Worm (Caenorhabditis elegans) whole organism, L4 larva: ENCODE data around the gene C34D10.5.

Source experiments
- D1046.2 ChIP-seq: fragments of 200-800 bp; sonication (Bioruptor generic); IDR thresholded peaks from 2 replicates; pipeline ENCODE4 v1.3.6; 2022; ENCODE audit warnings: missing genetic modification characterization, missing compliant biosample characterization
- F26F4.8 ChIP-seq: fragments of 200-800 bp; sonication (Bioruptor generic); conservative IDR thresholded peaks from 2 replicates; pipeline ENCODE4 v1.3.6; 2022; ENCODE audit warnings: missing genetic modification characterization, missing compliant biosample characterization
- F37D6.2 ChIP-seq: sonication (generic microtip); optimal IDR thresholded peaks from 2 replicates; lab custom pipeline; 2016; ENCODE audit warnings: mild to moderate bottlenecking, missing genetic modification characterization, missing compliant biosample characterization
- T26A8.4 ChIP-seq: fragments of 200-800 bp; sonication (Bioruptor generic); IDR thresholded peaks from 2 replicates; pipeline ENCODE4 v1.3.6; 2022; ENCODE audit warnings: missing genetic modification characterization, missing compliant biosample characterization
- Y105C5A.15 ChIP-seq: fragments of 200-800 bp; sonication (Bioruptor generic); IDR thresholded peaks from 2 replicates; pipeline ENCODE4 v1.3.6; 2022; ENCODE audit warnings: missing genetic modification characterization, missing compliant biosample characterization
- aha-1 ChIP-seq: fragments of 150-350 bp; peaks from one replicate; lab custom pipeline; 2014; ENCODE audit warnings: missing biosample characterization, missing genetic modification characterization
- ama-1 ChIP-seq: fragments of 150-350 bp; optimal IDR thresholded peaks from 2 replicates; lab custom pipeline; 2014; ENCODE audit warnings: inconsistent platforms, mixed read lengths
- arid-1 ChIP-seq: fragments of 200-800 bp; sonication (Bioruptor generic); conservative IDR thresholded peaks from 2 replicates; pipeline ENCODE4 v1.3.6; 2022; ENCODE audit warnings: missing genetic modification reagents, missing genetic modification characterization, missing compliant biosample characterization
- attf-4 ChIP-seq: sonication (generic microtip); optimal IDR thresholded peaks from 3 replicates; lab custom pipeline; 2017; ENCODE audit warnings: missing biosample characterization, missing genetic modification characterization
- ceh-20 ChIP-seq: fragments of 200-800 bp; sonication (Bioruptor generic); IDR thresholded peaks from 2 replicates; pipeline ENCODE4 v1.3.6; 2022; ENCODE audit warnings: missing genetic modification reagents, missing genetic modification characterization, missing compliant biosample characterization
- ceh-28 ChIP-seq: fragments of 150-350 bp; optimal IDR thresholded peaks from 2 replicates; lab custom pipeline; 2014; ENCODE audit warnings: missing biosample characterization, missing genetic modification reagents, missing genetic modification characterization
- ceh-62 ChIP-seq: sonication (generic microtip); optimal IDR thresholded peaks from 2 replicates; lab custom pipeline; 2017; ENCODE audit warnings: missing biosample characterization, missing genetic modification characterization
- ceh-82 ChIP-seq: sonication (generic microtip); optimal IDR thresholded peaks from 2 replicates; lab custom pipeline; 2017; ENCODE audit warnings: missing biosample characterization, missing genetic modification characterization
- ces-1 ChIP-seq: fragments of 150-350 bp; sonication (generic microtip); optimal IDR thresholded peaks from 4 replicates; lab custom pipeline; 2014; ENCODE audit warnings: missing biosample characterization, missing genetic modification reagents, missing genetic modification characterization
- daf-16 ChIP-seq, 3 experiments: sonication (generic microtip); optimal IDR thresholded peaks; 2 replicates each; lab custom pipeline; 2016 to 2017; ENCODE audit warnings: missing genetic modification characterization in 3 of 3, missing genetic modification reagents in 3 of 3, mild to moderate bottlenecking in 2 of 3, missing compliant biosample characterization in 2 of 3, missing biosample characterization in 1 of 3, moderate library complexity in 1 of 3
- dmd-6 ChIP-seq: fragments of 200-800 bp; sonication (Bioruptor generic); IDR thresholded peaks from 2 replicates; pipeline ENCODE4 v1.3.6; 2022; ENCODE audit warnings: missing genetic modification reagents, missing genetic modification characterization, missing compliant biosample characterization
- dmd-9 ChIP-seq: fragments of 200-800 bp; sonication (Bioruptor generic); IDR thresholded peaks from 2 replicates; pipeline ENCODE4 v1.3.6; 2022; ENCODE audit warnings: missing genetic modification reagents, missing genetic modification characterization, missing compliant biosample characterization
- dve-1 ChIP-seq: sonication (generic microtip); optimal IDR thresholded peaks from 2 replicates; lab custom pipeline; 2017; ENCODE audit warnings: antibody characterized with exemption, mild to moderate bottlenecking, missing genetic modification characterization, missing compliant biosample characterization; ENCODE audit not compliant: insufficient read depth
- egl-43 ChIP-seq: fragments of 200-800 bp; sonication (Bioruptor generic); IDR thresholded peaks from 2 replicates; pipeline ENCODE4 v1.3.6; 2022; ENCODE audit warnings: missing genetic modification reagents, missing genetic modification characterization, missing compliant biosample characterization
- gei-8 ChIP-seq: fragments of 200-800 bp; sonication (Bioruptor generic); optimal IDR thresholded peaks from 2 replicates; lab custom pipeline; 2018; ENCODE audit warnings: mild to moderate bottlenecking, missing genetic modification characterization, missing compliant biosample characterization
- hif-1 ChIP-seq, 2 experiments: sonication (generic microtip); optimal IDR thresholded peaks; 2 replicates each; lab custom pipeline; 2016 to 2017; ENCODE audit warnings: missing compliant biosample characterization in 2 of 2, missing genetic modification characterization in 2 of 2, missing genetic modification reagents in 2 of 2, missing genotype in 2 of 2, mild to moderate bottlenecking in 1 of 2
- hlh-11 ChIP-seq: fragments of 200-800 bp; sonication (Bioruptor generic); optimal IDR thresholded peaks from 2 replicates; lab custom pipeline; 2018; ENCODE audit warnings: mild to moderate bottlenecking, missing genetic modification characterization, missing compliant biosample characterization
- hlh-30 ChIP-seq: sonication (generic microtip); optimal IDR thresholded peaks from 2 replicates; lab custom pipeline; 2017; ENCODE audit warnings: antibody characterized with exemption, mild to moderate bottlenecking, missing genetic modification characterization, missing compliant biosample characterization; ENCODE audit not compliant: insufficient read depth
- jun-1 ChIP-seq: fragments of 150-350 bp; optimal IDR thresholded peaks from 2 replicates; lab custom pipeline; 2014; ENCODE audit warnings: missing biosample characterization, missing genetic modification reagents, missing genetic modification characterization
- lin-1 ChIP-seq: fragments of 200-800 bp; sonication (Bioruptor generic); IDR thresholded peaks from 2 replicates; pipeline ENCODE4 v1.3.6; 2022; ENCODE audit warnings: missing genetic modification reagents, missing genetic modification characterization, missing compliant biosample characterization
- lin-15B ChIP-seq: fragments of 150-350 bp; sonication (generic microtip); optimal IDR thresholded peaks from 3 replicates; lab custom pipeline; 2014; ENCODE audit warnings: missing biosample characterization, missing genetic modification characterization
- lin-39 ChIP-seq: fragments of 150-350 bp; optimal IDR thresholded peaks from 2 replicates; lab custom pipeline; 2014; ENCODE audit warnings: missing biosample characterization, missing genetic modification reagents, missing genetic modification characterization
- lsy-2 ChIP-seq, 2 experiments: fragments of 150-350 bp in 1 of 2; sonication (generic microtip) in 1 of 2; optimal IDR thresholded peaks; 2 replicates each; lab custom pipeline; 2014 to 2017; ENCODE audit warnings: missing biosample characterization in 2 of 2, missing genetic modification characterization in 2 of 2
- madf-5 ChIP-seq, 2 experiments: fragments of 200-800 bp; sonication (Bioruptor generic); IDR thresholded peaks; 2 replicates each; pipeline ENCODE4 v1.3.6; 2022; ENCODE audit warnings: missing compliant biosample characterization in 2 of 2, missing genetic modification characterization in 2 of 2
- mdl-1 ChIP-seq, 2 experiments: fragments of 150-350 bp in 1 of 2; sonication (generic microtip) in 1 of 2; optimal IDR thresholded peaks; 2 replicates each; lab custom pipeline; 2014 to 2017; ENCODE audit warnings: missing biosample characterization in 2 of 2, missing genetic modification characterization in 2 of 2
- mdt-29 ChIP-seq: fragments of 200-800 bp; sonication (Bioruptor generic); IDR thresholded peaks from 2 replicates; pipeline ENCODE4 v1.3.6; 2022; ENCODE audit warnings: missing genetic modification reagents, missing genetic modification characterization, missing compliant biosample characterization
- mes-2 ChIP-seq: sonication (generic microtip); optimal IDR thresholded peaks from 2 replicates; lab custom pipeline; 2016; ENCODE audit warnings: missing genotype, mild to moderate bottlenecking, missing genetic modification characterization, missing compliant biosample characterization; ENCODE audit not compliant: poor library complexity, severe bottlenecking
- mxl-2 ChIP-seq: fragments of 200-800 bp; sonication (Bioruptor generic); conservative IDR thresholded peaks from 2 replicates; pipeline ENCODE4 v1.3.6; 2022; ENCODE audit warnings: missing genetic modification reagents, missing genetic modification characterization, missing compliant biosample characterization
- nhr-11 ChIP-seq: fragments of 150-350 bp; optimal IDR thresholded peaks from 2 replicates; lab custom pipeline; 2014; ENCODE audit warnings: missing biosample characterization, missing genetic modification characterization
- nhr-25 ChIP-seq: sonication (generic microtip); optimal IDR thresholded peaks from 2 replicates; lab custom pipeline; 2017; ENCODE audit warnings: missing genetic modification characterization, mild to moderate bottlenecking, missing compliant biosample characterization, antibody characterized with exemption, moderate library complexity, borderline replicate concordance; ENCODE audit not compliant: insufficient read depth
- nhr-28 ChIP-seq: fragments of 150-350 bp; optimal IDR thresholded peaks from 2 replicates; lab custom pipeline; 2014; ENCODE audit warnings: missing biosample characterization, missing genetic modification characterization
- nhr-41 ChIP-seq: fragments of 200-800 bp; sonication (Bioruptor generic); IDR thresholded peaks from 2 replicates; pipeline ENCODE4 v1.3.6; 2022; ENCODE audit warnings: missing genetic modification reagents, missing genetic modification characterization, missing compliant biosample characterization
- nhr-48 ChIP-seq: sonication (generic microtip); optimal IDR thresholded peaks from 2 replicates; lab custom pipeline; 2016; ENCODE audit warnings: mild to moderate bottlenecking, missing genetic modification characterization, missing compliant biosample characterization
- nhr-77 ChIP-seq: fragments of 150-350 bp; optimal IDR thresholded peaks from 2 replicates; lab custom pipeline; 2014; ENCODE audit warnings: missing biosample characterization, missing genetic modification characterization
- saeg-2 ChIP-seq: fragments of 200-800 bp; sonication (Bioruptor generic); IDR thresholded peaks from 2 replicates; pipeline ENCODE4 v1.3.6; 2022; ENCODE audit warnings: missing genetic modification reagents, missing genetic modification characterization, missing compliant biosample characterization
- tag-97 ChIP-seq: fragments of 200-800 bp; sonication (Bioruptor generic); IDR thresholded peaks from 2 replicates; pipeline ENCODE4 v1.3.6; 2022; ENCODE audit warnings: missing genetic modification characterization, missing compliant biosample characterization
- unc-130 ChIP-seq: sonication (generic microtip); optimal IDR thresholded peaks from 2 replicates; lab custom pipeline; 2016; ENCODE audit warnings: missing genetic modification reagents, missing genetic modification characterization, missing compliant biosample characterization
- unc-62 ChIP-seq, 3 experiments: fragments of 150-350 bp in 1 of 3; sonication (generic microtip); optimal IDR thresholded peaks in 2 of 3; peaks in 1 of 3; 1 replicate in 1 of 3; 2 replicates in 2 of 3; lab custom pipeline; 2014 to 2017; ENCODE audit warnings: missing biosample characterization in 3 of 3, missing genetic modification characterization in 3 of 3, missing genetic modification reagents in 3 of 3, missing genotype in 1 of 3
- vab-7 ChIP-seq: fragments of 200-800 bp; sonication (Bioruptor generic); IDR thresholded peaks from 2 replicates; pipeline ENCODE4 v1.3.6; 2022; ENCODE audit warnings: missing genetic modification reagents, missing genetic modification characterization, missing compliant biosample characterization
- zag-1 ChIP-seq: fragments of 150-350 bp; optimal IDR thresholded peaks from 2 replicates; lab custom pipeline; 2014; ENCODE audit warnings: missing biosample characterization, missing genetic modification characterization

Gene C34D10.5

DNA sequence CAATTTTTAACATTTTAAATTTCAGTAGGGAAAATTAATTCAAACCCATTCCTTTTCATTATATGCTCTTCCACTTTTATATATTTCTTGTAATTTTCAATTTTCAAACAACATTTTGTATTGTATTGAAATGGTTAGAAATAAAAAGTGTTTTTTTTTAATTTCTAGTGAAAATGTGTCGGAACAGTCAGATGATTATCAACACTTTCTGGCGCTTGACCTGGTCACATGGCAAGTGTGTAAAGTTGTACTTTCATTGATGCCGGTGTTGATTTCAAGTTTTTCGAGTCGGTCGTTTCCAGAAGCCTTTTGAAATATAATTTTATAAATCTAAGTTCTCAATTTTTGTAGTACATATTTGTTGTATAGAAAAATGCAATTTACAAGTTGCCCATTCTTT, 8.9 kb downstream of the C34D10.5 start:
- TF ChIP-seq dmd-6 (peak; percentile 54), daf-16 (GFP tag; optimal IDR thresholded peaks at IDR 0.05; lab: Kevin White, UChicago) (no peak), daf-16 (tag; optimal IDR thresholded peaks at IDR 0.05; lab: Kevin White, UChicago) (peak; percentile 83), lsy-2 (tag; optimal IDR thresholded peaks at IDR 0.05; lab: Kevin White, UChicago) (peak in 1 of 2 experiments; percentile 30), mdt-29 (GFP tag; lab: Robert Waterston, UW) (peak; percentile 23; the same call in 1 of the 2 replicates), ces-1 (no peak), unc-62 (GFP tag; optimal IDR thresholded peaks at IDR 0.05 in 1 of 2; lab: Kevin White, UChicago) (peak in 1 of 2 experiments; percentile 90), unc-62 (tag; optimal IDR thresholded peaks at IDR 0.05; lab: Kevin White, UChicago) (no peak), saeg-2 (GFP tag; lab: Robert Waterston, UW) (no peak), nhr-28 (tag; lab: Kevin White, UChicago) (peak; percentile 88), dve-1 (tag; lab: Kevin White, UChicago) (peak; percentile 45), nhr-77 (peak; percentile 64), nhr-11 (peak; percentile 8), mes-2 (tag; lab: Kevin White, UChicago) (no peak), hlh-30 (tag; lab: Kevin White, UChicago) (peak; percentile 93), hif-1 (tag; optimal IDR thresholded peaks at IDR 0.05; lab: Kevin White, UChicago) (peak in 1 of 2 experiments; percentile 46), mdl-1 (tag; optimal IDR thresholded peaks at IDR 0.05; lab: Kevin White, UChicago) (peak in 1 of 2 experiments; percentile 44), ama-1 (lab: Kevin White, UChicago) (peak; percentile 53), hlh-11 (tag; lab: Kevin White, UChicago) (peak; percentile 46), ceh-20 (GFP tag; lab: Robert Waterston, UW) (no peak), nhr-48 (tag; lab: Kevin White, UChicago) (peak; percentile 24)

DNA sequence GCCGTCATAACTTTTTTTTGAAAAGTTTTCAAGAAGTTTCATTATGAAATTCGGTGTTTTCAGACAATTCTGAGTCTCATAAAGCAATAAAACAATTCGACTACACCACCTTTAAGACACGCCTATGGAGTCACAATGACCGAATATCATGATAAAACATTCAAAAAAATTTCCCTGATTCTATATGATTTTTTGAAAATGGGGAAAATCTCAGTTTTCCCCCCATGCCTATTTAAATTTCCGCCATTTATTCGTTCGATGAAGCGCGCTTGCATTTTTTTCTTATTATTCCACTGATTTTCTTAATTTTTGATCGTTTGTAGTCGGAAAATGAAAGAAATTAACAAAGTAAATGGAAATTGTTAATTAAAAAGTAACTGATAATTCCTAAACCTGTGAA, 9.7 kb downstream of the C34D10.5 start:
- TF ChIP-seq saeg-2 (GFP tag; lab: Robert Waterston, UW) (no peak), hlh-30 (tag; lab: Kevin White, UChicago) (no peak), unc-130 (GFP tag; lab: Kevin White, UChicago) (no peak), zag-1 (no peak), Y105C5A.15 (no peak), dmd-9 (GFP tag; lab: Robert Waterston, UW) (no peak), F26F4.8 (GFP tag; lab: Robert Waterston, UW) (no peak), madf-5 (GFP tag; IDR thresholded peaks at IDR 0.05; lab: Robert Waterston, UW) (no peak)

DNA sequence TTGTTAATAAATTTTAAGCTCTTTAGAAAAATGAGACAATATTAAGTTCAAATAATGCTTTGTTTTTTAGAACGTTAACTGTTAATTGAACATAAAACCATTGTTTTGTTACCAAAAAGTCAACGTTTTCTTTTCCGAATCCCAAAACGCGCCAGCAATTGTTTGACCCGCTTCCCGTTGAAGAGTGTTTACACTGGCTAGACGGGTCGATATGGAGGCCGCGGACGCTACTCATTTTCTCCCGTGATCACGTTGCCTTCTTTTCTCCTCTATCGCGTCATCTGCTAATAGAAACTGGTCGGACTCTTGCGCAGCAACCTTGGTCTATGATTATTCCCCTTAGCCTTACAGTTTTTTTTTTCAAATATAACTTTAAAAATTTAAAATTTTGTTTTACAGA, 11.3 kb downstream of the C34D10.5 start, which contains the start of gene C34D10.1:
Gene C34D10.1, plus strand, starts transcription at position 400 of the 400 bp plus-strand sequence.
- TF ChIP-seq nhr-25 (tag; lab: Kevin White, UChicago) = peak; percentile 61
- TF ChIP-seq ceh-62 (tag; lab: Kevin White, UChicago) = no peak
- peak; percentile 17; the same call in 1 of the 2 replicates for TF ChIP-seq lin-1 (GFP tag; lab: Robert Waterston, UW)
- no peak for TF ChIP-seq attf-4 (tag; lab: Kevin White, UChicago)
- no peak for TF ChIP-seq daf-16 (GFP tag; optimal IDR thresholded peaks at IDR 0.05; lab: Kevin White, UChicago)
- peak; percentile 56 for TF ChIP-seq daf-16 (tag; optimal IDR thresholded peaks at IDR 0.05; lab: Kevin White, UChicago)
- peak; percentile 69 for TF ChIP-seq nhr-28 (tag; lab: Kevin White, UChicago)
- no peak for TF ChIP-seq ces-1
- no peak for TF ChIP-seq lin-39 (tag; lab: Kevin White, UChicago)
- TF ChIP-seq nhr-48 (tag; lab: Kevin White, UChicago) = peak; percentile 26
- TF ChIP-seq aha-1 (tag; lab: Kevin White, UChicago) = no peak
- TF ChIP-seq gei-8 (GFP tag; lab: Kevin White, UChicago) = no peak
- TF ChIP-seq D1046.2 (GFP tag; lab: Robert Waterston, UW) = no peak
- no peak; the same call in 1 of the 2 replicates for TF ChIP-seq arid-1 (GFP tag; lab: Robert Waterston, UW)
- TF ChIP-seq ceh-82 (tag; lab: Kevin White, UChicago) = no peak
- 0 out of 2 replicates have a peak, but pooled peaks have one; percentile 42 for TF ChIP-seq T26A8.4
- no peak for TF ChIP-seq mxl-2 (GFP tag; lab: Robert Waterston, UW)
- no peak for TF ChIP-seq ceh-28 (tag; lab: Kevin White, UChicago)
- TF ChIP-seq F26F4.8 (GFP tag; lab: Robert Waterston, UW) = no peak
- TF ChIP-seq jun-1 (tag; lab: Kevin White, UChicago) = no peak
- no peak for TF ChIP-seq F37D6.2 (tag; lab: Kevin White, UChicago)
- TF ChIP-seq tag-97 (GFP tag; lab: Robert Waterston, UW) = no peak
- peak; percentile 88 for TF ChIP-seq hlh-30 (tag; lab: Kevin White, UChicago)
- no peak for TF ChIP-seq ama-1 (lab: Kevin White, UChicago)
- TF ChIP-seq egl-43 (GFP tag; lab: Robert Waterston, UW) = no peak
- no peak for TF ChIP-seq lin-15B (tag; lab: Kevin White, UChicago)
- TF ChIP-seq vab-7 = peak; percentile 45; the same call in 1 of the 2 replicates
- no peak for TF ChIP-seq nhr-41 (GFP tag; lab: Robert Waterston, UW)
